Worm (Caenorhabditis elegans) whole organism, dauer: ENCODE measurements around the gene T28B11.1.

Source experiments
- unc-62 ChIP-seq: sonication (generic microtip); optimal IDR thresholded peaks from 2 replicates; lab custom pipeline; 2017; ENCODE audit warnings: missing biosample characterization, missing genetic modification reagents, missing genetic modification characterization

T28B11.1 gene

ce11 chrV:10719019-10719832, 13.0 kb downstream of the T28B11.1 start:
- no peak for TF ChIP-seq unc-62

DNA sequence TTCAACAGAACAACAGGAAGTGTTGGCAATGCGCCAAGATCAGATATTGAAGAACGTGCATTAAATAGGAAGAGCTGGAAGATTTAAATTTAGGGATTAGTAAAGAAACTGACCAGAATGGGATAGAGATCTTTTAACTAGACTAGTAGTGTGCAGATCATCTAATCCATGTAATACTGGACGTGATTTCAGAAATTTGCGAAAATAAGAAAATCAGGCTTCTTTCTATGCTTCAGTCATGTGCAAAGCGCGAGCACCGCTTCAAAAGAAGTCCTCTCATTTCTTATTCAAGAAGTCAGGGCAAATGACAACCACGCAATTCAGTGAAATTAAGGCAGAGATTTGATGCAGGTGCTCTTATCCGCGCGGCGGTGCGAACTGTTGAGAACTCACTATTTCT, 14.2 kb downstream of the T28B11.1 start:
- TF ChIP-seq unc-62: no peak

DNA sequence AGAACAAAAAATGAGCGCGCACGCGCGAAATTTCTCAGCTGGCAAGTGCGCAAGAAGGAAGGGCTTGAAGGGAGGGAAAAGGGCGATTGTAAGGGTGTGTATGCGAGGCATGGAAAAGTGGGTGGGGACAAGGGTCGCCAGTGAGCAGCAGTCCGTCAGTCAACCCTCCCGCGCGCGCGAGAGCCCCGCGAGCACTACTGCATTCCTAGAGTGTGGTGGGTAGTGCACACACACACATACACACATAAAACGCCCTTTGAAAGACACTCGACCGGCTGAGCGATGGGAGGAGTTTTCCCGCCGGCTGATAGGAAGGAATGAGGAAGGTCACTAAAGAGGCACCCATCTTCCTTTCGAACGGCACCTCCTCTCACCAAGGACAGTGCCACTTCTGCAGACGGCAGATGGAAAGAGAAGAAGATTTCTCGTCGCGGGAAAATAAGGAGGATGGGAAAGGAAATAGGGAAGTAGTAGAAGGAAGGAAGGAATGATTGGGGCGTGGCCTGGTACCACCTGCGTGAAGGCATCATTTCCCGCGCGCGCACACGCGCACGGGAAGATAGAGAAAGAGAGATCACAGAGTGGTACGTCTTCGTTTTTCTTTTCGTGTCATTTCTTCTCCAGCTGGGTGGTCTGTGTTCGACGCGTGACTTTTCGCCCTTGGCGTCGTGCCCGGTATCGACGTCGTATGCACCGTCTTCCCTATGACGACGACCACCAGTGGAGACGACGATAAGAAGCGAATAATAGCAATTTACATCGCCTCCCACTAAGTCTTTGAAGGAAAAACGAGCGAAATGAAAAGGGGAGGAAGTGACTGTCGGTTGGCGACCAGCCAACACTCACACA, 15.1 kb downstream of the T28B11.1 start:
- TF ChIP-seq unc-62: no peak

- TF ChIP-seq unc-62: no peak
These were observed 16.8 kb downstream of the T28B11.1 start for ce11 chrV:10715158-10716152.

DNA sequence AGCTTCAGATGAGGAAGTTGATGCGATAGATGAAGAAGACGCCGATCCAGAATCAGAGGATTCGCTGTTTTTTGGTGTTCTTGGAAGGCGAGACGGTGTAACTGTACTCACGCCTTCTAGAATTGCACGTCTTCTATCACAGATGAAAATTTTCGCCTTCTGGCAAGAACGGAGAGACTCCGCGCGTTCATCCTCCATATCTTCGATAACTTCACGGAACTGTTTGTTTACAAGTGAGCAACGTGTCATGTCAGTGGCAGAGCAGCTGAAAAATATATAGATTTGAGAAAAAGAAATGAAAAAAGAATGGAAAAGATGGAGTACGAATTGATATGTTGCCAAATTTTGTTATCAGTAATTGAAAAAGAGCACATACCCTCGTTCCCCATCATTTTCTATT, 17.6 kb downstream of the T28B11.1 start:
- no peak for TF ChIP-seq unc-62

DNA sequence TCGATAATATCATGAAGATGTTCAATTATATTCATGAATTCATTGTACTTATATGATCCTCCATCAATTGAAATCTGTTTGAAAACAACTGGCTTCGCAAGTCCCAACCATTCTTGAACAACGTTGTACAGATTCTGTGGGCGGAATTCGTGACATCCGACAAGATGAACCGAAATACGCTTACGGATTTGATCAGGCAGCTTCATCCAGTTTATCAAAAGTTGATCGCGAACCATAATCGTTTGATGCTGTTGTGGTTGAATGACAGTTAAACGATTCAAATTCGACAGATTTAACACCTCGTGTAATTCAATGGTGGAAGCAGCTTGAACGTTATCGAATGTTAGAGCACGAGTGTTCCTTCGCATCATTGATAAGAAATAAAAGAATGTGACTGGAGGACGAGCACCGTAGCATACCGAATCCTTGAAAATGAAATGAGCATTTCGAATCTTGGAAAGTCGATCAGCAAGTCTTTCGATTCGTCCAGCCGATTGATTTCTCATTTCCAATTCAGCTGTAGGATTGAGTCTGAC, 18.4 kb downstream of the T28B11.1 start:
- no peak for TF ChIP-seq unc-62

ce11 chrV:10712608-10712900, 19.7 kb downstream of the T28B11.1 start:
- no peak for TF ChIP-seq unc-62

DNA sequence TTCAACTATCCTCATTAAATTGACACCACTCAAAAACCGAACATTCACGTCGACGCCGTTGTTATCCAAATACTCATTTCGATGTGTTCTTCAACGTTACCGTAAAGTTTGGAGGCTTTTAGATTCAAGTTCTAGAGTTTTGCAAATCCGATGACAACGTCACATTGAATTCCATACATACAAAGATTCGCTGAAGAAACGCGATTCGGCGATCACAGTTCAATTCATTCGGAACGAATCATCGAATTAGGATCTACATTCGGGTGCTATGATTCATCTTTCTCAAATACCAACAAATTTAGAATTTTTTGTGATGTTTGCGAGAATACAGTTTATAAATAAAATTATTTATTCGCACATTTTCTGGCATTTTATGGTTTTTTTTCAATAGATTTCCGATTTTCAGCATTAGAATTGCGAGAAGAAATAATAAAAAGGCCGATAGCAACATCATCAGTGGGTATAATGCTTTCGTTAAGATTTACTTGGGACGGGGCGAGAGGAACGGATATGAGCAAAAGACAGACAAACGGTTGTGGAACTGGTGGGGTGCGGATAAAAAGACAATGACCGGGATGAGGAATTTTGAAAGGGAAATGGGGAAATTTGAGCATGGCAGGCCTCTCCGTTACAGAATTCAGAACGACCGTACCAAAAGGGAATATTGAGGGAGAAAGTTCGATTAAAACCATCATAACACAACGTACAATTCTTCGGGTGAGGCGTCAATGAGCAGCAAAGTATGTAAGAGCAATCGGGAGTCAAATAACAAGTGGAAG, 20.2 kb downstream of the T28B11.1 start:
- no peak for TF ChIP-seq unc-62

ce11 chrV:10711004-10711403, 21.2 kb downstream of the T28B11.1 start:
- TF ChIP-seq unc-62: no peak

ce11 chrV:10709385-10709784, 22.8 kb downstream of the T28B11.1 start:
- no peak for TF ChIP-seq unc-62

DNA sequence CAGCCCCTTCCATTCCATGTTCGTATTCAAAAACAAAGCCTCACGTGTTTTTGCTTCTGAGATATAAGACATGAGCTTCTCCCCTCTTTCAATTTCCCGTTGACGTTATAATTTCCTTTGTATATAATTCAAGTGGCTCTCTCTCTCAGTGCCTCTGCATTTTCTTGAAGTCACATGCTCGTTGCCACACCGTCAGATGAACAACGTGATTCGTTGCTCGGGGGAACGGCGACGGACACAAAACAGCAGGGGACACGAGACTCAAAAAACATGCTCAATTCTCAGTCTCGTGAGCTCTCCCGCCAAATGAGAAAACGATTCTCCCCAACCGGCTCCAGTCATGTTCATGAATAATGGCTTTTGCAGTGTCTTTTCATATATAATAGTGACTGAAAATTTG, 23.9 kb downstream of the T28B11.1 start:
- no peak for TF ChIP-seq unc-62

DNA sequence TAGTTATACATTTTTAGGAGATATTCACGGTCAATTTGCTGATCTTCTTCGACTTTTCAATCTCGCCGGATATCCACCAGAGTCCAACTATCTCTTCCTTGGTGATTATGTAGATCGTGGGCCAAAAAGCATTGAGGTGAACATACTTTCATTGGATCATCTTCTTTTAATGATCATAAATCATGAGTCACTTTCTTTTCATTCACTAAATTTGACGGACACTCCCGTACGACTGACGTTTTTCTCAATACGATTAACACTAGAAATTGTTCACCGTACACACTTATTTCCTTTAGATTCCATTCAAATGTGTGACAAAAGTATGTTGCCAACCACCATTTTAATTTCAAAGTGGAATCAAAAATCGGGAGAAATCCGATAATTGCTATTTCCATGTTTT, 29.3 kb downstream of the T28B11.1 start:
- TF ChIP-seq unc-62: no peak

- TF ChIP-seq unc-62: no peak
These were observed 30.0 kb downstream of the T28B11.1 start, which contains the start of gene pph-1 for ce11 chrV:10702249-10702648. TSS of gene pph-1 (plus strand) at chrV:10702549.

DNA sequence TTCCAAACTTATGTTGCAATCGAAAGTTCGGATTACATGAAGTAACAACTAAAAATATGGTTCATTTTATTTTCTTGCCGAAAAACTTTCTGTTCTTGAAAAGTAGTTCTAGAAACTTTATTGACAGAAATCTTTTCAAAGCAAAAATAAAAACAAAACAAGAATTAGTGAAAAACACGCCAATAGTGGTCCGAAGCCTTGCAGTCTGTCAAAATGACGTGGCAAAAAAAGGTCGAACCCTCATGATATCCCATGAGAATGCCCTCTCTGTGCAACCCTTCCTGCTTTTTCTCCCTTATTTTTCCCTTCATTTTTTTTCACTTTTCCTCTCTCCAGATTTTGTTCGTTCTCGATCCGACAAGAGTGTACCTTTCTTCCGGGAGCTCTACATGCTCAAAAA, 33.1 kb downstream of the T28B11.1 start:
- no peak for TF ChIP-seq unc-62

- TF ChIP-seq unc-62: no peak
These were observed 37.0 kb downstream of the T28B11.1 start, which contains the start of gene C05A2.4 for ce11 chrV:10695181-10695580. TSS of gene C05A2.4 (plus strand) at chrV:10695481.

ce11 chrV:10693749-10694148, 38.5 kb downstream of the T28B11.1 start:
- TF ChIP-seq unc-62: no peak
